Fruit fly (Drosophila melanogaster) whole organism, embryonic: ENCODE results near the gene RabGGTa.

Experiments used
- C15 ChIP-seq: fragments of 200-800 bp; sonication (Bioruptor generic); IDR thresholded peaks from 3 replicates; pipeline ENCODE4 v1.3.6; 2022; ENCODE audit warnings: missing biosample characterization, missing genetic modification characterization
- CG10543 ChIP-seq: fragments of 200-800 bp; sonication (Bioruptor generic); optimal IDR thresholded peaks from 3 replicates; lab custom pipeline; 2017; ENCODE audit warnings: missing biosample characterization, mild to moderate bottlenecking, missing genetic modification characterization, moderate library complexity
- CG10565 ChIP-seq: fragments of 200-800 bp; sonication (Bioruptor generic); optimal IDR thresholded peaks from 3 replicates; lab custom pipeline; 2016; ENCODE audit warnings: missing biosample characterization, mild to moderate bottlenecking, missing genetic modification characterization
- CG10979 ChIP-seq: fragments of 200-800 bp; sonication (Bioruptor generic); optimal IDR thresholded peaks from 2 replicates; lab custom pipeline; 2018; ENCODE audit warnings: missing biosample characterization, mild to moderate bottlenecking, missing genetic modification characterization, moderate library complexity
- CG15601 ChIP-seq: fragments of 200-800 bp; sonication (Bioruptor generic); optimal IDR thresholded peaks from 3 replicates; lab custom pipeline; 2019; ENCODE audit warnings: missing biosample characterization, mild to moderate bottlenecking, missing genetic modification characterization, moderate library complexity
- CG17568 ChIP-seq: fragments of 200-800 bp; sonication (Bioruptor generic); optimal IDR thresholded peaks from 2 replicates; lab custom pipeline; 2018; ENCODE audit warnings: missing biosample characterization, mild to moderate bottlenecking, missing genetic modification characterization, moderate library complexity
- CG2202 ChIP-seq: fragments of 200-800 bp; sonication (Bioruptor generic); optimal IDR thresholded peaks from 2 replicates; lab custom pipeline; 2018; ENCODE audit warnings: missing biosample characterization, mild to moderate bottlenecking, missing genetic modification characterization
- CG31224 ChIP-seq: fragments of 200-800 bp; sonication (Bioruptor generic); IDR thresholded peaks from 2 replicates; pipeline ENCODE4 v1.3.6; 2022; ENCODE audit warnings: missing biosample characterization, missing genetic modification characterization
- CG31365 ChIP-seq: fragments of 200-800 bp; sonication (Bioruptor generic); optimal IDR thresholded peaks from 2 replicates; lab custom pipeline; 2018; ENCODE audit warnings: missing biosample characterization, mild to moderate bottlenecking, missing genetic modification characterization
- CG3281 ChIP-seq: fragments of 200-800 bp; sonication (Bioruptor generic); optimal IDR thresholded peaks from 3 replicates; lab custom pipeline; 2017; ENCODE audit warnings: missing biosample characterization, mild to moderate bottlenecking, missing genetic modification characterization
- CG3995 ChIP-seq: fragments of 200-800 bp; sonication (Bioruptor generic); optimal IDR thresholded peaks from 3 replicates; lab custom pipeline; 2016; ENCODE audit warnings: missing biosample characterization, missing genetic modification characterization
- CG4707 ChIP-seq: fragments of 200-800 bp; sonication (Bioruptor generic); optimal IDR thresholded peaks from 2 replicates; lab custom pipeline; 2018; ENCODE audit warnings: missing biosample characterization, mild to moderate bottlenecking, missing genetic modification characterization, moderate library complexity
- CG4820 ChIP-seq: fragments of 200-800 bp; sonication (Bioruptor generic); optimal IDR thresholded peaks from 3 replicates; lab custom pipeline; 2016; ENCODE audit warnings: missing biosample characterization, missing genetic modification characterization
- CG6689 ChIP-seq: fragments of 200-800 bp; sonication (Bioruptor generic); IDR thresholded peaks from 2 replicates; pipeline ENCODE4 v1.3.6; 2022; ENCODE audit warnings: missing biosample characterization, missing genetic modification characterization
- CG7357 ChIP-seq: fragments of 200-800 bp; sonication (Bioruptor generic); IDR thresholded peaks from 3 replicates; pipeline ENCODE4 v1.3.6; 2022; ENCODE audit warnings: missing biosample characterization, missing genetic modification characterization
- CG7786 ChIP-seq: fragments of 200-800 bp; sonication (Bioruptor generic); optimal IDR thresholded peaks from 2 replicates; lab custom pipeline; 2016; ENCODE audit warnings: missing biosample characterization, missing genetic modification characterization
- CG8281 ChIP-seq: fragments of 200-800 bp; sonication (Bioruptor generic); optimal IDR thresholded peaks from 2 replicates; lab custom pipeline; 2018; ENCODE audit warnings: missing biosample characterization, mild to moderate bottlenecking, missing genetic modification characterization, moderate library complexity
- CG8359 ChIP-seq: fragments of 200-800 bp; sonication (Bioruptor generic); optimal IDR thresholded peaks from 2 replicates; lab custom pipeline; 2017; ENCODE audit warnings: missing biosample characterization, mild to moderate bottlenecking, missing genetic modification characterization, borderline replicate concordance
- CkIIα-i1 ChIP-seq: fragments of 200-800 bp; sonication (Bioruptor generic); IDR thresholded peaks from 2 replicates; pipeline ENCODE4 v1.3.6; 2022; ENCODE audit warnings: missing biosample characterization, missing genetic modification characterization
- Dref ChIP-seq: fragments of 200-800 bp; sonication (Bioruptor generic); IDR thresholded peaks from 2 replicates; pipeline ENCODE4 v1.3.6; 2022; ENCODE audit warnings: missing biosample characterization, missing genetic modification characterization
- E2f1 ChIP-seq: fragments of 200-800 bp; sonication (Bioruptor generic); IDR thresholded peaks from 2 replicates; pipeline ENCODE4 v1.3.6; 2022; ENCODE audit warnings: missing biosample characterization, missing genetic modification characterization
- Elba2 ChIP-seq: fragments of 200-800 bp; sonication (Bioruptor generic); optimal IDR thresholded peaks from 3 replicates; lab custom pipeline; 2016; ENCODE audit warnings: missing biosample characterization, missing genetic modification characterization
- Gsc ChIP-seq: fragments of 200-800 bp; sonication (Bioruptor generic); IDR thresholded peaks from 2 replicates; pipeline ENCODE4 v1.3.6; 2022; ENCODE audit warnings: missing biosample characterization, missing genetic modification characterization
- HLH54F ChIP-seq: fragments of 200-800 bp; sonication (Bioruptor generic); optimal IDR thresholded peaks from 3 replicates; lab custom pipeline; 2016; ENCODE audit warnings: missing biosample characterization, missing genetic modification characterization
- Hand ChIP-seq: fragments of 200-800 bp; sonication (Bioruptor generic); optimal IDR thresholded peaks from 2 replicates; lab custom pipeline; 2017; ENCODE audit warnings: mild to moderate bottlenecking, missing biosample characterization, missing genetic modification reagents, missing genetic modification characterization
- Hey ChIP-seq: fragments of 200-800 bp; sonication (Bioruptor generic); optimal IDR thresholded peaks from 3 replicates; lab custom pipeline; 2018; ENCODE audit warnings: missing biosample characterization, mild to moderate bottlenecking, missing genetic modification characterization
- Lpt ChIP-seq: fragments of >200 bp; optimal IDR thresholded peaks from 2 replicates; lab custom pipeline; 2018; ENCODE audit warnings: missing biosample characterization, missing genetic modification characterization
- NK7.1 ChIP-seq: fragments of 200-800 bp; sonication (Bioruptor generic); optimal IDR thresholded peaks from 3 replicates; lab custom pipeline; 2016; ENCODE audit warnings: missing biosample characterization, missing genetic modification characterization
- NfI ChIP-seq: fragments of 200-800 bp; sonication (Bioruptor generic); optimal IDR thresholded peaks from 3 replicates; lab custom pipeline; 2018; ENCODE audit warnings: missing biosample characterization, mild to moderate bottlenecking, missing genetic modification characterization, moderate library complexity
- Side ChIP-seq: fragments of 200-800 bp; sonication (Bioruptor generic); optimal IDR thresholded peaks from 2 replicates; lab custom pipeline; 2016; ENCODE audit warnings: missing biosample characterization, missing genetic modification characterization
- Six4 ChIP-seq: fragments of 200-800 bp; sonication (Bioruptor generic); optimal IDR thresholded peaks from 2 replicates; lab custom pipeline; 2016; ENCODE audit warnings: missing biosample characterization, missing genetic modification characterization
- Ssrp ChIP-seq: fragments of 200-800 bp; sonication (Bioruptor generic); optimal IDR thresholded peaks from 2 replicates; lab custom pipeline; 2018; ENCODE audit warnings: missing biosample characterization, mild to moderate bottlenecking, missing genetic modification characterization, moderate library complexity
- ato ChIP-seq: fragments of 200-800 bp; sonication (Bioruptor generic); IDR thresholded peaks from 2 replicates; pipeline ENCODE4 v1.3.6; 2022; ENCODE audit warnings: missing biosample characterization, missing genetic modification characterization; ENCODE audit not compliant: partially characterized antibody
- bigmax ChIP-seq: fragments of 200-800 bp; sonication (Bioruptor generic); optimal IDR thresholded peaks from 2 replicates; lab custom pipeline; 2018; ENCODE audit warnings: missing biosample characterization, mild to moderate bottlenecking, missing genetic modification characterization
- crc ChIP-seq: fragments of 200-800 bp; sonication (Bioruptor generic); optimal IDR thresholded peaks from 2 replicates; lab custom pipeline; 2016; ENCODE audit warnings: missing biosample characterization, missing genetic modification characterization
- crol ChIP-seq: fragments of 200-800 bp; sonication (Bioruptor generic); IDR thresholded peaks from 2 replicates; pipeline ENCODE4 v1.3.6; 2022; ENCODE audit warnings: missing biosample characterization, missing genetic modification characterization
- disco-r ChIP-seq: fragments of 200-800 bp; sonication (Bioruptor generic); optimal IDR thresholded peaks from 2 replicates; lab custom pipeline; 2016; ENCODE audit warnings: missing biosample characterization, missing genetic modification characterization
- fd96Cb ChIP-seq: fragments of 200-800 bp; sonication (Bioruptor generic); optimal IDR thresholded peaks from 2 replicates; lab custom pipeline; 2018; ENCODE audit warnings: missing biosample characterization, mild to moderate bottlenecking, missing genetic modification characterization, moderate library complexity
- h ChIP-seq: fragments of >200 bp; optimal IDR thresholded peaks from 2 replicates; lab custom pipeline; 2017
- jing ChIP-seq: fragments of 200-800 bp; sonication (Bioruptor generic); optimal IDR thresholded peaks from 2 replicates; lab custom pipeline; 2018; ENCODE audit warnings: missing biosample characterization, mild to moderate bottlenecking, missing genetic modification characterization
- jumu ChIP-seq: fragments of 200-800 bp; sonication (Bioruptor generic); optimal IDR thresholded peaks from 3 replicates; lab custom pipeline; 2016; ENCODE audit warnings: missing biosample characterization, missing genetic modification characterization
- klu ChIP-seq: fragments of 200-800 bp; sonication (Bioruptor generic); IDR thresholded peaks from 2 replicates; pipeline ENCODE4 v1.3.6; 2022; ENCODE audit warnings: missing biosample characterization, missing genetic modification characterization
- maf-S ChIP-seq: fragments of 200-800 bp; sonication (Bioruptor generic); optimal IDR thresholded peaks from 2 replicates; lab custom pipeline; 2016; ENCODE audit warnings: missing biosample characterization, missing genetic modification characterization
- nerfin-2 ChIP-seq: fragments of 200-800 bp; sonication (Bioruptor generic); IDR thresholded peaks from 2 replicates; pipeline ENCODE4 v1.3.6; 2022; ENCODE audit warnings: missing biosample characterization, missing genetic modification characterization; ENCODE audit not compliant: partially characterized antibody
- p53 ChIP-seq: fragments of 200-800 bp; sonication (Bioruptor generic); optimal IDR thresholded peaks from 2 replicates; lab custom pipeline; 2016; ENCODE audit warnings: missing biosample characterization, missing genetic modification characterization
- pb ChIP-seq: fragments of 200-800 bp; sonication (Bioruptor generic); optimal IDR thresholded peaks from 3 replicates; lab custom pipeline; 2016; ENCODE audit warnings: missing biosample characterization, missing genetic modification characterization
- pita ChIP-seq: fragments of 200-800 bp; sonication (Bioruptor generic); optimal IDR thresholded peaks from 2 replicates; lab custom pipeline; 2017; ENCODE audit warnings: missing biosample characterization, mild to moderate bottlenecking, missing genetic modification characterization
- sens-2 ChIP-seq: fragments of 200-800 bp; sonication (Bioruptor generic); IDR thresholded peaks from 2 replicates; pipeline ENCODE4 v1.3.6; 2022; ENCODE audit warnings: missing biosample characterization, missing genetic modification characterization
- slp2 ChIP-seq: fragments of 200-800 bp; sonication (Bioruptor generic); optimal IDR thresholded peaks from 2 replicates; lab custom pipeline; 2016; ENCODE audit warnings: missing biosample characterization, missing genetic modification characterization
- sob ChIP-seq: fragments of 200-800 bp; sonication (Bioruptor generic); IDR thresholded peaks from 2 replicates; pipeline ENCODE4 v1.3.6; 2022; ENCODE audit warnings: missing biosample characterization, missing genetic modification characterization
- ttk ChIP-seq: fragments of 200-800 bp; sonication (Bioruptor generic); IDR thresholded peaks from 2 replicates; pipeline ENCODE4 v2.1.2; 2022; ENCODE audit warnings: missing biosample characterization, missing genetic modification characterization
- z ChIP-seq: fragments of 200-800 bp; sonication (Bioruptor generic); IDR thresholded peaks from 3 replicates; pipeline ENCODE4 v1.3.6; 2022; ENCODE audit warnings: missing biosample characterization, missing genetic modification characterization

Gene RabGGTa

DNA sequence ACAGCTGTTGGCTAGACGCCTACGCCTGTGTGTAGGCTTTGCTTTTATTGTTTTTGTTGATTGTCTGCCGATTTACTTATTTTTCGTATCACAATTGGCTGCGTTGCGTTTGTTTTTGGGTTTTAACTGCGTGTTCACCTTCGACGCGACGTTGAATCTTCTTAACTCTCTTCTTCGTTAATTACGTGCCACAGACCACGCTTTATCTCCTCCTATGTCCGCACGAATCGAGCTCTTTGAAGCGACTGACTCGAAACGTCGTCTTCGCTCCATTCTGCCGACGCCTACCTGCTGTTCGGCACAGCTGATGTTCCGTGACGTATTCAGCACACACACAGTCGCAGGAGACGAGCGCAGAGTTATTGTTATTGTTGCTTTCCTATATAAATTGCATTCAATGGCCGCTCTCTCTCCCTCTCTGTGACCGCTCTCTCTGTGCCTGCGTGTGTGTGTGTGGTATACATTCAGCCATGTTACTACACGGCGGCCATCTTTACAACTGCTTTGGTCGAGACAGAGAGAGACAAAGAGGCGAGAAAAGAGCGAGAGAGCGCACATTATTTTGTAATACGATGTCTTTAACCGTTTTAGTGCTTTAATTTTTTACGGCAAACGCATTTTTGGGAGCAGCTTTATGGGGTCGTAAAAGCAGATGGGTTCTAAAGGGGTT lies 40.9 kb upstream of the RabGGTa start, which contains the start of gene corto (continued):
- TF ChIP-seq CG6689 (GFP tag; lab: Robert Waterston, UW), result no peak
- TF ChIP-seq CG3281, result no peak
- no peak for TF ChIP-seq HLH54F
- TF ChIP-seq klu (GFP tag; lab: Robert Waterston, UW), result no peak
- no peak for TF ChIP-seq CG7786 (GFP tag; lab: Kevin White, UChicago)
- no peak for TF ChIP-seq CkIIα-i1 (GFP tag; lab: Robert Waterston, UW)
- no peak for TF ChIP-seq CG3995
- TF ChIP-seq Elba2 (GFP tag; lab: Kevin White, UChicago), result no peak
- TF ChIP-seq CG2202 (tag; lab: Kevin White, UChicago), result peak; percentile 16
- no peak for TF ChIP-seq crc (GFP tag; lab: Kevin White, UChicago)
- no peak for TF ChIP-seq nerfin-2 (GFP tag; lab: Robert Waterston, UW)
- no peak for TF ChIP-seq crol
- TF ChIP-seq Hand (GFP tag; lab: Kevin White, UChicago), result peak; percentile 30
- no peak for TF ChIP-seq fd96Cb (tag; lab: Kevin White, UChicago)
- no peak for TF ChIP-seq E2f1 (GFP tag; lab: Robert Waterston, UW)
- TF ChIP-seq CG31365 (tag; lab: Kevin White, UChicago), result no peak
- no peak for TF ChIP-seq Dref (GFP tag; lab: Robert Waterston, UW)
- no peak for TF ChIP-seq Ssrp (tag; lab: Kevin White, UChicago)
- TF ChIP-seq C15 (GFP tag; lab: Robert Waterston, UW), result no peak
- TF ChIP-seq CG7357 (GFP tag; lab: Robert Waterston, UW), result no peak
- TF ChIP-seq CG10565 (GFP tag; lab: Kevin White, UChicago), result no peak
- peak; percentile 33 for TF ChIP-seq CG15601 (tag; lab: Kevin White, UChicago)
- no peak for TF ChIP-seq Gsc (GFP tag; lab: Robert Waterston, UW)
- TF ChIP-seq CG17568 (GFP tag; lab: Kevin White, UChicago), result peak; percentile 39
- TF ChIP-seq ttk (GFP tag; lab: Robert Waterston, UW), result no peak
- no peak for TF ChIP-seq pita (GFP tag; lab: Kevin White, UChicago)
- no peak for TF ChIP-seq sens-2 (GFP tag; lab: Robert Waterston, UW)
- no peak for TF ChIP-seq disco-r (GFP tag; lab: Kevin White, UChicago)
- no peak for TF ChIP-seq bigmax (GFP tag; lab: Kevin White, UChicago)
- TF ChIP-seq p53 (GFP tag; lab: Kevin White, UChicago), result no peak
- no peak for TF ChIP-seq Side (GFP tag; lab: Kevin White, UChicago)
- no peak for TF ChIP-seq h (lab: Kevin White, UChicago)
- TF ChIP-seq jumu, result no peak
- TF ChIP-seq CG8281 (tag; lab: Kevin White, UChicago), result no peak
- no peak for TF ChIP-seq Hey (tag; lab: Kevin White, UChicago)
- no peak for TF ChIP-seq NfI (GFP tag; lab: Kevin White, UChicago)
- TF ChIP-seq CG10543, result peak; percentile 68
- TF ChIP-seq sob, result no peak
- no peak for TF ChIP-seq Six4 (GFP tag; lab: Kevin White, UChicago)
- no peak for TF ChIP-seq ato (GFP tag; lab: Robert Waterston, UW)
- TF ChIP-seq jing, result no peak
- TF ChIP-seq Lpt (GFP tag; lab: Kevin White, UChicago), result no peak
- TF ChIP-seq maf-S (GFP tag; lab: Kevin White, UChicago), result no peak
- TF ChIP-seq pb (GFP tag; lab: Kevin White, UChicago), result peak; percentile 21
- TF ChIP-seq CG10979, result no peak
- no peak for TF ChIP-seq z
- TF ChIP-seq NK7.1 (GFP tag; lab: Kevin White, UChicago), result no peak
- no peak for TF ChIP-seq CG4820 (GFP tag; lab: Kevin White, UChicago)
- no peak for TF ChIP-seq slp2
- TF ChIP-seq CG4707 (GFP tag; lab: Kevin White, UChicago), result no peak
- no peak for TF ChIP-seq CG31224 (GFP tag; lab: Robert Waterston, UW)
- peak; percentile 52 for TF ChIP-seq CG8359 (GFP tag; lab: Kevin White, UChicago)
